Worm (Caenorhabditis elegans) whole organism, L4 larva: ENCODE results near the gene srh-45.

Source experiments
- F49E8.2 ChIP-seq: sonication (generic microtip); optimal IDR thresholded peaks from 2 replicates; lab custom pipeline; 2016; ENCODE audit warnings: missing compliant biosample characterization, mild to moderate bottlenecking, missing genetic modification characterization, borderline replicate concordance
- R02D3.7 ChIP-seq: fragments of 150-350 bp; sonication (generic microtip); optimal IDR thresholded peaks from 3 replicates; lab custom pipeline; 2014; ENCODE audit warnings: missing biosample characterization, missing genetic modification characterization
- T20F7.1 ChIP-seq: fragments of 200-800 bp; sonication (Bioruptor generic); optimal IDR thresholded peaks from 2 replicates; lab custom pipeline; 2018; ENCODE audit warnings: mild to moderate bottlenecking, missing genetic modification characterization, missing compliant biosample characterization
- Y5F2A.4 ChIP-seq: fragments of 200-800 bp; sonication (Bioruptor generic); optimal IDR thresholded peaks from 2 replicates; lab custom pipeline; 2018; ENCODE audit warnings: mild to moderate bottlenecking, missing genetic modification characterization, missing compliant biosample characterization
- ZK546.5 ChIP-seq, 2 experiments: sonication (generic microtip); optimal IDR thresholded peaks; 2 replicates each; lab custom pipeline; 2017; ENCODE audit warnings: missing biosample characterization in 2 of 2, missing genetic modification characterization in 2 of 2
- aha-1 ChIP-seq: fragments of 150-350 bp; peaks from one replicate; lab custom pipeline; 2014; ENCODE audit warnings: missing biosample characterization, missing genetic modification characterization
- arid-1 ChIP-seq: fragments of 200-800 bp; sonication (Bioruptor generic); conservative IDR thresholded peaks from 2 replicates; pipeline ENCODE4 v1.3.6; 2022; ENCODE audit warnings: missing genetic modification reagents, missing genetic modification characterization, missing compliant biosample characterization
- ceh-20 ChIP-seq: fragments of 200-800 bp; sonication (Bioruptor generic); IDR thresholded peaks from 2 replicates; pipeline ENCODE4 v1.3.6; 2022; ENCODE audit warnings: missing genetic modification reagents, missing genetic modification characterization, missing compliant biosample characterization
- ceh-62 ChIP-seq: sonication (generic microtip); optimal IDR thresholded peaks from 2 replicates; lab custom pipeline; 2017; ENCODE audit warnings: missing biosample characterization, missing genetic modification characterization
- ces-1 ChIP-seq: fragments of 150-350 bp; sonication (generic microtip); optimal IDR thresholded peaks from 4 replicates; lab custom pipeline; 2014; ENCODE audit warnings: missing biosample characterization, missing genetic modification reagents, missing genetic modification characterization
- dmd-8 ChIP-seq: fragments of 200-800 bp; sonication (Bioruptor generic); IDR thresholded peaks from 2 replicates; pipeline ENCODE4 v1.3.6; 2022; ENCODE audit warnings: missing genetic modification characterization, missing compliant biosample characterization
- egl-43 ChIP-seq: fragments of 200-800 bp; sonication (Bioruptor generic); IDR thresholded peaks from 2 replicates; pipeline ENCODE4 v1.3.6; 2022; ENCODE audit warnings: missing genetic modification reagents, missing genetic modification characterization, missing compliant biosample characterization
- fkh-10 ChIP-seq: fragments of 150-350 bp; optimal IDR thresholded peaks from 2 replicates; lab custom pipeline; 2014; ENCODE audit warnings: missing biosample characterization, missing genetic modification reagents, missing genetic modification characterization
- hif-1 ChIP-seq, 2 experiments: sonication (generic microtip); optimal IDR thresholded peaks; 2 replicates each; lab custom pipeline; 2016 to 2017; ENCODE audit warnings: missing compliant biosample characterization in 2 of 2, missing genetic modification characterization in 2 of 2, missing genetic modification reagents in 2 of 2, missing genotype in 2 of 2, mild to moderate bottlenecking in 1 of 2
- lim-7 ChIP-seq: fragments of 200-800 bp; sonication (Bioruptor generic); IDR thresholded peaks from 2 replicates; pipeline ENCODE4 v1.3.6; 2022; ENCODE audit warnings: missing genetic modification characterization, missing compliant biosample characterization
- lin-1 ChIP-seq: fragments of 200-800 bp; sonication (Bioruptor generic); IDR thresholded peaks from 2 replicates; pipeline ENCODE4 v1.3.6; 2022; ENCODE audit warnings: missing genetic modification reagents, missing genetic modification characterization, missing compliant biosample characterization
- lin-29 ChIP-seq: fragments of 200-800 bp; sonication (Bioruptor generic); IDR thresholded peaks from 2 replicates; pipeline ENCODE4 v1.3.6; 2022; ENCODE audit warnings: missing genetic modification reagents, missing genetic modification characterization, missing compliant biosample characterization
- lin-38 ChIP-seq: fragments of 200-800 bp; sonication (Bioruptor generic); IDR thresholded peaks from 2 replicates; pipeline ENCODE4 v1.3.6; 2022; ENCODE audit warnings: missing genetic modification reagents, missing genetic modification characterization, missing compliant biosample characterization
- lir-3 ChIP-seq: sonication (generic microtip); optimal IDR thresholded peaks from 2 replicates; lab custom pipeline; 2016; ENCODE audit warnings: mild to moderate bottlenecking, missing genetic modification characterization, missing compliant biosample characterization
- lsy-2 ChIP-seq, 2 experiments: fragments of 150-350 bp in 1 of 2; sonication (generic microtip) in 1 of 2; optimal IDR thresholded peaks; 2 replicates each; lab custom pipeline; 2014 to 2017; ENCODE audit warnings: missing biosample characterization in 2 of 2, missing genetic modification characterization in 2 of 2
- madf-5 ChIP-seq, 2 experiments: fragments of 200-800 bp; sonication (Bioruptor generic); IDR thresholded peaks; 2 replicates each; pipeline ENCODE4 v1.3.6; 2022; ENCODE audit warnings: missing compliant biosample characterization in 2 of 2, missing genetic modification characterization in 2 of 2
- mdl-1 ChIP-seq, 2 experiments: fragments of 150-350 bp in 1 of 2; sonication (generic microtip) in 1 of 2; optimal IDR thresholded peaks; 2 replicates each; lab custom pipeline; 2014 to 2017; ENCODE audit warnings: missing biosample characterization in 2 of 2, missing genetic modification characterization in 2 of 2
- mes-2 ChIP-seq: sonication (generic microtip); optimal IDR thresholded peaks from 2 replicates; lab custom pipeline; 2016; ENCODE audit warnings: missing genotype, mild to moderate bottlenecking, missing genetic modification characterization, missing compliant biosample characterization; ENCODE audit not compliant: poor library complexity, severe bottlenecking
- nhr-28 ChIP-seq: fragments of 150-350 bp; optimal IDR thresholded peaks from 2 replicates; lab custom pipeline; 2014; ENCODE audit warnings: missing biosample characterization, missing genetic modification characterization
- pha-4 ChIP-seq, 2 experiments: fragments of 150-350 bp in 1 of 2; fragments of 200-800 bp in 1 of 2; sonication (Bioruptor generic) in 1 of 2; IDR thresholded peaks in 1 of 2; optimal IDR thresholded peaks in 1 of 2; 2 replicates each; pipeline versions ENCODE4 v1.3.6 to Lab custom; 2014 to 2022; ENCODE audit warnings: missing genetic modification characterization in 2 of 2, missing genetic modification reagents in 2 of 2, missing biosample characterization in 1 of 2, missing compliant biosample characterization in 1 of 2
- pqm-1 ChIP-seq: sonication (generic microtip); optimal IDR thresholded peaks from 2 replicates; lab custom pipeline; 2017; ENCODE audit warnings: missing biosample characterization, missing genetic modification characterization
- set-16 ChIP-seq: fragments of 200-800 bp; sonication (Bioruptor generic); IDR thresholded peaks from 2 replicates; pipeline ENCODE4 v1.3.6; 2022; ENCODE audit warnings: missing genetic modification reagents, missing genetic modification characterization, missing compliant biosample characterization
- skn-1 ChIP-seq: fragments of 150-350 bp; optimal IDR thresholded peaks from 2 replicates; lab custom pipeline; 2014; ENCODE audit warnings: missing biosample characterization, missing genetic modification characterization
- snpc-1.2 ChIP-seq: fragments of 200-800 bp; sonication (Bioruptor generic); IDR thresholded peaks from 2 replicates; pipeline ENCODE4 v1.3.6; 2022; ENCODE audit warnings: missing genetic modification reagents, missing genetic modification characterization, missing compliant biosample characterization
- snpc-4 ChIP-seq: fragments of 150-350 bp; optimal IDR thresholded peaks from 2 replicates; lab custom pipeline; 2014; ENCODE audit warnings: missing biosample characterization, missing genetic modification characterization
- tra-1 ChIP-seq: fragments of 200-800 bp; sonication (Bioruptor generic); IDR thresholded peaks from 2 replicates; pipeline ENCODE4 v1.3.6; 2022; ENCODE audit warnings: missing genetic modification reagents, missing genetic modification characterization, missing compliant biosample characterization
- ztf-7 ChIP-seq: fragments of 150-350 bp; optimal IDR thresholded peaks from 2 replicates; lab custom pipeline; 2014; ENCODE audit warnings: missing biosample characterization, missing genetic modification characterization

Gene srh-45

DNA sequence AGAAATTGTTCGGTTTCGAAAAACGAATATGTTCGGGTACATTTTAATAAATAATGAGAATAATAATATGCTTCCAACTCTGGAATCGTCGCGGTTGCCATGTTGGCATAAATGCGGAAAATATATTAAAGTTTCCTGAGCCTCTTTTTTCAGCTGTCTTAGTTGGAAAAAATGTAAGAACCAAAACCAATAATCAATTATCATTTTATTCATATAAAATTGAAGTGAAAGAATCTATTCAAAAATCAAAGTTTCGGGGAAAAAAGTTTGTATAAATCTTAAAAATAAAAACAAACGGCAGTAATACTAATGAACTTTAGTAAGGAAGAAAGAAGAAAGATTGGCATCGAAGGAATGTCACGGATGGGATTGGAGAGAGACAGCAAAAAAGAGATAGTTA lies at the start of gene srh-45:
srh-45 (minus strand) TSS at position 101 of the 400 bp plus-strand sequence.
- TF ChIP-seq dmd-8 (GFP tag; lab: Robert Waterston, UW) (no peak), arid-1 (GFP tag; lab: Robert Waterston, UW) (no peak), lin-1 (GFP tag; lab: Robert Waterston, UW) (no peak), aha-1 (tag; lab: Kevin White, UChicago) (peak; percentile 52), pha-4 (GFP tag; IDR thresholded peaks at IDR 0.05; lab: Robert Waterston, UW) (no peak), pha-4 (tag; optimal IDR thresholded peaks at IDR 0.05; lab: Kevin White, UChicago) (no peak), nhr-28 (tag; lab: Kevin White, UChicago) (no peak)

DNA sequence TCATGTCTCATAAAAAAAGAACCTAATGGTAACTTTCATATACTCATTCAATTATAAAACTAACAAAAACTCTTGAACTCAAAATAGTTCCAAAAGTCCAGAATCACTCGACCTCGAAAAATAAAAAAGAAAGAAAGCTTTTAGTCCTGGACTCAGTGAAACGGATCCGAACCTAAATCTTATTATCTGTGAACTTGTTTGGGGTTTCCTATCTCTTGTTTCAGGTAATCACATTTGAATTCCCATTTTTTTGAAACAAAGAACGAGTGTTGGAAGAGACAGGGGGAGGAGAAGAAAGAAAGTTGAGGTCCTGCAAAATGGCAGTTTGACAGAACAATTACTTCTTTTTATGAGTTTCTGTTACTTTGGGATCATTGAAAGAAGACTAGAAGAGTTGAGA lies 49.5 kb upstream of the srh-45 start:
- TF ChIP-seq snpc-1.2 (no peak), ces-1 (GFP tag; lab: Kevin White, UChicago) (peak; percentile 75), lin-29 (GFP tag; lab: Robert Waterston, UW) (no peak)

DNA sequence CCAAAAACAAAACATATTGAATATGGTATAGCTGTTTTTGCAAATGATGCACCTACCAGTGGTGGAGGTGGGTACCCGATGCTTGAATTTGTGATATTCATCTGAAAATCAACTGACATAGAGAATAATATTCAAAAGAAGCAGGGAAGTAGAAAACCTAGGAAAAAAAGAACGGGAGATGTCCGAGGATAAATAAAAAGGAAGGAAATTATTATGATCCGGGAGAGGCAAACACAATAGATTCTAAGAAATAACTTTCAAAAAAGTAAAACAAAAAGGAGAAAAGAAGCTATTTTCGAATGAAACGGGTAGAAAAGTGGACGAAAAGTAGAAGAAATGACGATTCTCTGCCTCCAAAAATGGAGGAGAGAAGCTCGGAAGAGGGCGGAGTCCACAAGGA lies 48.1 kb upstream of the srh-45 start, which contains the start of gene npr-25:
npr-25 (minus strand) TSS at position 101 of the 400 bp plus-strand sequence.
- TF ChIP-seq egl-43 (GFP tag; lab: Robert Waterston, UW) (no peak), ztf-7 (no peak), Y5F2A.4 (GFP tag; lab: Kevin White, UChicago) (no peak), ceh-20 (GFP tag; lab: Robert Waterston, UW) (no peak), tra-1 (GFP tag; lab: Robert Waterston, UW) (no peak), lin-29 (GFP tag; lab: Robert Waterston, UW) (no peak), mdl-1 (tag; optimal IDR thresholded peaks at IDR 0.05; lab: Kevin White, UChicago) (no peak), snpc-4 (no peak), hif-1 (tag; optimal IDR thresholded peaks at IDR 0.05; lab: Kevin White, UChicago) (no peak), R02D3.7 (tag; lab: Kevin White, UChicago) (no peak), set-16 (GFP tag; lab: Robert Waterston, UW) (no peak), lim-7 (GFP tag; lab: Robert Waterston, UW) (no peak), ZK546.5 (tag; optimal IDR thresholded peaks at IDR 0.05; lab: Kevin White, UChicago) (no peak), pqm-1 (tag; lab: Kevin White, UChicago) (no peak), lin-38 (GFP tag; lab: Robert Waterston, UW) (no peak)

DNA sequence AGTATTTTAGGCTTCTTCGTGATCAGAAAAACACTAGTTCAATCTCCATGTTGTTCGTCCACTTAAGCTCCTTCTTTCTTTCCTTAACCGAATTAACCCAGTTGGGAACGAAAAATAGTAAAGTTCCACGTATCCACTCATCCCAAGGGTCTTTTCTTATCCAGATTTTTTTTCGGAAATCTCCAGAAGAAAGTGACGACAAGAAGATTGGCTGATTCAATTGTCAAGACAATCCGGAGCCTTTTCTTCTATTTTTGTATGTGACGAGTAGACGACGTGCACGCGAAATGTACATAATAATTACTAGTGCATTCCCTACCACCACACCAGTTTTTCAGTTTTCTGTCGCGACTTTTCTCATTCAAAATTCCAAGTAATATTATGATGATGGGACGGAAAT lies 46.5 kb upstream of the srh-45 start:
- TF ChIP-seq ceh-62 (no peak), lsy-2 (tag; optimal IDR thresholded peaks at IDR 0.05; lab: Kevin White, UChicago) (peak in 1 of 2 experiments; percentile 6), ces-1 (GFP tag; lab: Kevin White, UChicago) (peak; percentile 77), madf-5 (GFP tag; IDR thresholded peaks at IDR 0.05; lab: Robert Waterston, UW) (no peak), fkh-10 (GFP tag; lab: Kevin White, UChicago) (peak; percentile 65), mes-2 (tag; lab: Kevin White, UChicago) (no peak)

DNA sequence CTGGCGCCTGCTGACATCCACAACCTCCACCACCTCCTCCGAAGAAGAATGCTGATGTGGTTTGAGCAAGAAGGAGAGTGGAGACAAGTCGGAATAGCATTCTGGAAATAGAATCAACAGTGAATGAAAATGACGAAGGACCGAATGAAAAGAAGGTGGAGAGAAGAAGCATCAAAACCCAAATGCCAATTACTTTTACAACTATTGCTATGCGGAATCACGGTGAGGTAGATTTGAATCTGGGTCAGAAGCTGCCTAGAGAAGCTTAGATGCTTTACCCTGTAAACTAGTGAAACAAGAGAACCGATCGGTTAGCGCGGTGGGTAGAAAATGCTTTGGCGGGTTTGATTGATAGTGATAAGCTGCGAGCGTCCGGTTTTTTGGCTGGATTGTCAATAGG lies 42.1 kb upstream of the srh-45 start, which contains the start of gene grl-7:
grl-7 (minus strand) TSS at position 101 of the 400 bp plus-strand sequence.
- TF ChIP-seq lin-38 (GFP tag; lab: Robert Waterston, UW) (no peak), skn-1 (tag; lab: Kevin White, UChicago) (no peak), T20F7.1 (no peak), lir-3 (tag; lab: Kevin White, UChicago) (no peak), F49E8.2 (no peak)
